Worm (Caenorhabditis elegans): ENCODE results near the gene F43H9.3.

- TF ChIP-seq fkh-10 (GFP tag; optimal IDR thresholded peaks at IDR 0.05) (no peak), pqm-1 (tag; optimal IDR thresholded peaks at IDR 0.05) (no peak), ama-1 (optimal IDR thresholded peaks at IDR 0.05) (no peak), hlh-30 (tag; optimal IDR thresholded peaks at IDR 0.05; ENCODE audit: insufficient read depth) (no peak), hlh-13 (GFP tag; optimal IDR thresholded peaks at IDR 0.05) (no peak), ceh-9 (tag; optimal IDR thresholded peaks at IDR 0.05) (no peak), madf-2 (tag; optimal IDR thresholded peaks at IDR 0.05) (no peak), unc-86 (tag; optimal IDR thresholded peaks at IDR 0.05) (no peak), pha-2 (tag; optimal IDR thresholded peaks at IDR 0.05) (no peak), tbx-7 (tag; optimal IDR thresholded peaks at IDR 0.05) (no peak), C08G9.2 (tag; optimal IDR thresholded peaks at IDR 0.05) (no peak), fax-1 (tag; optimal IDR thresholded peaks at IDR 0.05) (no peak), pag-3 (tag; optimal IDR thresholded peaks at IDR 0.05; ENCODE audit: borderline replicate concordance) (no peak)
Measured at ce11 chrV:8069637-8070036, 44.9 kb upstream of the F43H9.3 start, which contains the start of gene str-143.
